Worm (Caenorhabditis elegans): ENCODE results near the gene dhs-6.
A peak's percentile ranks its signal among the peaks of the same experiment; 100 is the strongest.

dhs-6 gene

DNA sequence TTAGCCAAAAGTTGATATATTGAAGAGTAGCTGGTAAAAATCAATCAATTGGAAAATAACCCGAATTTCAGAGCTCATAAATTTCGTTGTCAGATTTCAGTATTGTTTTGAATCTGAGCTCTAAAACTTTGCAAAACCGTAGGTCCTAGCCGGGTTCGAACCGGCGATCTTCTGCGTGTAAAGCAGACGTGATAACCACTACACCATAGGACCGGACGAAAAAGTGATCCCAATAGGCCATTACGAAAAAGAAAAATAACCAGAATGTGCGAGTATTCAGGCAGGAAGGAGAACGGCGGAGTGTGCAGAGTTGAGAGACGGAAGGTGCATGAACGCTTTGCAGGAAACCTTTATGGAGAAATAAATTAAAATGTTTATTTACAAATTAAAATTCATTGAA lies 42.1 kb downstream of the dhs-6 start (continued):
- no peak for TF ChIP-seq C17E4.6 (GFP tag; IDR thresholded peaks at IDR 0.05)
- peak; percentile 30 for TF ChIP-seq attf-5 (GFP tag; optimal IDR thresholded peaks at IDR 0.05)
- no peak for TF ChIP-seq B0019.2 (GFP tag; conservative IDR thresholded peaks at IDR 0.05)
- peak; percentile 51 for TF ChIP-seq ZK185.1 (tag; optimal IDR thresholded peaks at IDR 0.05; ENCODE audit: poor library complexity, severe bottlenecking)
- 0 out of 2 replicates have a peak, but pooled peaks have one; percentile 13 for TF ChIP-seq attf-3 (GFP tag; conservative IDR thresholded peaks at IDR 0.05)
- TF ChIP-seq ztf-6 (GFP tag; IDR thresholded peaks at IDR 0.05), result no peak
- peak; percentile 15 for TF ChIP-seq B0035.1 (tag; optimal IDR thresholded peaks at IDR 0.05)
- peak in 1 of 3 experiments; percentile 62 for TF ChIP-seq lin-35 (GFP tag; optimal IDR thresholded peaks at IDR 0.05)
- TF ChIP-seq F22D6.2 (tag; optimal IDR thresholded peaks at IDR 0.05), result no peak
- no peak for TF ChIP-seq lag-1 (GFP tag; IDR thresholded peaks at IDR 0.05)
- TF ChIP-seq ama-1 (optimal IDR thresholded peaks at IDR 0.05), result no peak
- peak; percentile 9 to 73 for TF ChIP-seq ama-1 (GFP tag; optimal IDR thresholded peaks at IDR 0.05)
- peak; percentile 69 for TF ChIP-seq die-1 (tag; optimal IDR thresholded peaks at IDR 0.05)
- peak; percentile 1 for TF ChIP-seq madf-10 (tag; optimal IDR thresholded peaks at IDR 0.05)
- no peak for TF ChIP-seq hrde-1 (tag; optimal IDR thresholded peaks at IDR 0.05; ENCODE audit: borderline replicate concordance)
- peak; percentile 80 for TF ChIP-seq rpc-1 (optimal IDR thresholded peaks at IDR 0.05)
- peak; percentile 88 for TF ChIP-seq rpc-1 (tag; optimal IDR thresholded peaks at IDR 0.05)
- TF ChIP-seq ets-4 (GFP tag; optimal IDR thresholded peaks at IDR 0.05), result no peak
- TF ChIP-seq nhr-80 (tag; optimal IDR thresholded peaks at IDR 0.05), result peak; percentile 28
- peak; percentile 71 for TF ChIP-seq dox-1 (GFP tag; IDR thresholded peaks at IDR 0.05)
- no peak for TF ChIP-seq sptf-2 (GFP tag; optimal IDR thresholded peaks at IDR 0.05)
- peak; percentile 50 for TF ChIP-seq athp-1 (tag; optimal IDR thresholded peaks at IDR 0.05)
- TF ChIP-seq nhr-27 (tag; optimal IDR thresholded peaks at IDR 0.05), result no peak
- TF ChIP-seq attf-6 (GFP tag; IDR thresholded peaks at IDR 0.05), result peak; percentile 70
- TF ChIP-seq ceh-58 (GFP tag; IDR thresholded peaks at IDR 0.05), result no peak
- no peak for TF ChIP-seq lsy-27 (tag; optimal IDR thresholded peaks at IDR 0.05; ENCODE audit: borderline replicate concordance, insufficient read depth)
- TF ChIP-seq ztf-3 (GFP tag; optimal IDR thresholded peaks at IDR 0.05), result no peak
- TF ChIP-seq hmg-20 (GFP tag; IDR thresholded peaks at IDR 0.05), result no peak
- TF ChIP-seq hsf-1 (GFP tag; IDR thresholded peaks at IDR 0.05), result no peak
- 0 out of 2 replicates have a peak, but pooled peaks have one; percentile 46 for TF ChIP-seq mcd-1 (GFP tag; IDR thresholded peaks at IDR 0.05)
- no peak for TF ChIP-seq unc-62 (GFP tag; optimal IDR thresholded peaks at IDR 0.05)
- no peak for TF ChIP-seq hlh-26 (GFP tag; conservative IDR thresholded peaks at IDR 0.05)
- peak; percentile 22 for TF ChIP-seq snpc-3.4 (tag; optimal IDR thresholded peaks at IDR 0.05)
- 0 out of 2 replicates have a peak, but pooled peaks have one; percentile 28 for TF ChIP-seq B0336.3 (GFP tag; IDR thresholded peaks at IDR 0.05)
- TF ChIP-seq dpff-1 (tag; optimal IDR thresholded peaks at IDR 0.05), result no peak
- TF ChIP-seq let-607 (tag; optimal IDR thresholded peaks at IDR 0.05), result peak; percentile 17 to 31
- 0 out of 2 replicates have a peak, but pooled peaks have one; percentile 30 for TF ChIP-seq Y53F4B.3 (GFP tag; IDR thresholded peaks at IDR 0.05)
- TF ChIP-seq efl-1 (GFP tag; optimal IDR thresholded peaks at IDR 0.05), result no peak
- TF ChIP-seq F39B2.1 (GFP tag; IDR thresholded peaks at IDR 0.05), result no peak
- TF ChIP-seq aptf-2 (GFP tag; conservative IDR thresholded peaks at IDR 0.05), result 0 out of 2 replicates have a peak, but pooled peaks have one; percentile 30
- TF ChIP-seq ekl-4 (GFP tag; IDR thresholded peaks at IDR 0.05), result peak; percentile 40; the same call in 1 of the 2 replicates
- peak; percentile 27; the same call in 1 of the 2 replicates for TF ChIP-seq F33H1.4 (GFP tag; IDR thresholded peaks at IDR 0.05)
- no peak for TF ChIP-seq ceh-91 (GFP tag; IDR thresholded peaks at IDR 0.05)
- peak; percentile 7 for TF ChIP-seq ztf-26 (tag; optimal IDR thresholded peaks at IDR 0.05)
- TF ChIP-seq cebp-2 (GFP tag; IDR thresholded peaks at IDR 0.05), result peak; percentile 60; the same call in 1 of the 2 replicates
- peak; percentile 18 for TF ChIP-seq unc-130 (GFP tag; optimal IDR thresholded peaks at IDR 0.05)
- TF ChIP-seq snpc-4 (GFP tag; optimal IDR thresholded peaks at IDR 0.05), result peak; percentile 54
- TF ChIP-seq snpc-4 (tag; optimal IDR thresholded peaks at IDR 0.05), result peak; percentile 25 to 86 (median 70)
- peak; percentile 35 for TF ChIP-seq zim-3 (tag; optimal IDR thresholded peaks at IDR 0.05)
